Fruit fly (Drosophila melanogaster): ENCODE results near the gene CG15601.

Gene CG15601

dm6 chrX:15760447-15761297 is 50.2 kb downstream of the CG15601 start, which contains the start of the genes Graf and mRpL3 (continued):
- TF ChIP-seq Scr (GFP tag; IDR thresholded peaks at IDR 0.05; ENCODE audit: partially characterized antibody) (peak; percentile 86), HHEX (GFP tag; optimal IDR thresholded peaks at IDR 0.05) (no peak), btn (GFP tag; optimal IDR thresholded peaks at IDR 0.05) (no peak), NC2β (GFP tag; optimal IDR thresholded peaks at IDR 0.05) (no peak), CG18262 (tag; optimal IDR thresholded peaks at IDR 0.05) (no peak), CG6689 (GFP tag; IDR thresholded peaks at IDR 0.05) (no peak), CG8089 (GFP tag; optimal IDR thresholded peaks at IDR 0.05) (no peak), Rfx (GFP tag; IDR thresholded peaks at IDR 0.05) (0 out of 2 replicates have a peak, but pooled peaks have one; percentile 27), zfh1 (GFP tag; IDR thresholded peaks at IDR 0.05) (no peak), emc (GFP tag; optimal IDR thresholded peaks at IDR 0.05) (no peak), Trl (optimal IDR thresholded peaks at IDR 0.05) (no peak), Trl (GFP tag; optimal IDR thresholded peaks at IDR 0.05) (no peak), Drgx (GFP tag; IDR thresholded peaks at IDR 0.05) (no peak), CG15601 (tag; optimal IDR thresholded peaks at IDR 0.05) (no peak), Elba2 (GFP tag; optimal IDR thresholded peaks at IDR 0.05) (no peak), twi (tag; optimal IDR thresholded peaks at IDR 0.05) (no peak), Bgb (GFP tag; IDR thresholded peaks at IDR 0.05; ENCODE audit: partially characterized antibody) (peak; percentile 93), ase (GFP tag; IDR thresholded peaks at IDR 0.05) (no peak), Hsf (GFP tag; optimal IDR thresholded peaks at IDR 0.05) (peak; percentile 20), CG12299 (tag; optimal IDR thresholded peaks at IDR 0.05) (no peak), H15 (GFP tag; IDR thresholded peaks at IDR 0.05) (no peak), CG12769 (tag; optimal IDR thresholded peaks at IDR 0.05) (no peak), psq (GFP tag; optimal IDR thresholded peaks at IDR 0.05) (no peak), Nf-YC (tag; optimal IDR thresholded peaks at IDR 0.05) (no peak), CG30431 (GFP tag; optimal IDR thresholded peaks at IDR 0.05) (no peak), ssp (GFP tag; IDR thresholded peaks at IDR 0.05) (peak; percentile 84), vfl (GFP tag; optimal IDR thresholded peaks at IDR 0.05) (no peak), scrt (GFP tag; optimal IDR thresholded peaks at IDR 0.05) (peak; percentile 61), CG14965 (GFP tag; optimal IDR thresholded peaks at IDR 0.05; ENCODE audit: borderline replicate concordance) (no peak), CG1792 (GFP tag; optimal IDR thresholded peaks at IDR 0.05) (no peak), cato (GFP tag; optimal IDR thresholded peaks at IDR 0.05; ENCODE audit: borderline replicate concordance) (no peak), ci (GFP tag; IDR thresholded peaks at IDR 0.05) (no peak), Atf-2 (GFP tag; optimal IDR thresholded peaks at IDR 0.05) (no peak), Vsx1 (GFP tag; optimal IDR thresholded peaks at IDR 0.05) (no peak), HLHmδ (GFP tag; optimal IDR thresholded peaks at IDR 0.05) (no peak), fd102C (GFP tag; optimal IDR thresholded peaks at IDR 0.05) (no peak), CG7928 (GFP tag; optimal IDR thresholded peaks at IDR 0.05) (no peak), wdn (GFP tag; IDR thresholded peaks at IDR 0.05) (no peak), Sox102F (GFP tag; optimal IDR thresholded peaks at IDR 0.05) (no peak), CG4617 (GFP tag; optimal IDR thresholded peaks at IDR 0.05; ENCODE audit: borderline replicate concordance) (no peak), sob (GFP tag; IDR thresholded peaks at IDR 0.05) (no peak), CG12219 (GFP tag; optimal IDR thresholded peaks at IDR 0.05) (no peak), ind (GFP tag; optimal IDR thresholded peaks at IDR 0.05) (no peak), kay (GFP tag; optimal IDR thresholded peaks at IDR 0.05) (no peak), CG11723 (GFP tag; optimal IDR thresholded peaks at IDR 0.05) (no peak), CG8924 (tag; optimal IDR thresholded peaks at IDR 0.05) (peak; percentile 30), gsb-n (tag; optimal IDR thresholded peaks at IDR 0.05) (no peak), ash1 (GFP tag; optimal IDR thresholded peaks at IDR 0.05) (no peak), Dfd (GFP tag; optimal IDR thresholded peaks at IDR 0.05) (no peak), fd64A (GFP tag; optimal IDR thresholded peaks at IDR 0.05) (no peak)

All from whole organism, embryonic.